Worm (Caenorhabditis elegans) whole organism, L4 larva: ENCODE results near the gene mrps-11.

Source experiments
- F37D6.2 ChIP-seq: sonication (generic microtip); optimal IDR thresholded peaks from 2 replicates; lab custom pipeline; 2016; ENCODE audit warnings: mild to moderate bottlenecking, missing genetic modification characterization, missing compliant biosample characterization
- F49E8.2 ChIP-seq: sonication (generic microtip); optimal IDR thresholded peaks from 2 replicates; lab custom pipeline; 2016; ENCODE audit warnings: missing compliant biosample characterization, mild to moderate bottlenecking, missing genetic modification characterization, borderline replicate concordance
- R02D3.7 ChIP-seq: fragments of 150-350 bp; sonication (generic microtip); optimal IDR thresholded peaks from 3 replicates; lab custom pipeline; 2014; ENCODE audit warnings: missing biosample characterization, missing genetic modification characterization
- Y105C5A.15 ChIP-seq: fragments of 200-800 bp; sonication (Bioruptor generic); IDR thresholded peaks from 2 replicates; pipeline ENCODE4 v1.3.6; 2022; ENCODE audit warnings: missing genetic modification characterization, missing compliant biosample characterization
- Y48G9A.11 ChIP-seq: fragments of 200-800 bp; sonication (Bioruptor generic); IDR thresholded peaks from 2 replicates; pipeline ENCODE4 v1.3.6; 2022; ENCODE audit warnings: missing genetic modification reagents, missing genetic modification characterization, missing compliant biosample characterization
- Y5F2A.4 ChIP-seq: fragments of 200-800 bp; sonication (Bioruptor generic); optimal IDR thresholded peaks from 2 replicates; lab custom pipeline; 2018; ENCODE audit warnings: mild to moderate bottlenecking, missing genetic modification characterization, missing compliant biosample characterization
- ZK337.2 ChIP-seq: fragments of 200-800 bp; sonication (Bioruptor generic); IDR thresholded peaks from 2 replicates; pipeline ENCODE4 v1.3.6; 2022; ENCODE audit warnings: missing genetic modification reagents, missing genetic modification characterization, missing compliant biosample characterization
- aha-1 ChIP-seq: fragments of 150-350 bp; peaks from one replicate; lab custom pipeline; 2014; ENCODE audit warnings: missing biosample characterization, missing genetic modification characterization
- aly-2 ChIP-seq: sonication (generic microtip); optimal IDR thresholded peaks from 2 replicates; lab custom pipeline; 2018; ENCODE audit warnings: missing biosample characterization, missing genetic modification characterization
- ceh-44 ChIP-seq: fragments of 200-800 bp; sonication (Bioruptor generic); IDR thresholded peaks from 2 replicates; pipeline ENCODE4 v1.3.6; 2022; ENCODE audit warnings: missing genetic modification reagents, missing genetic modification characterization, missing compliant biosample characterization
- ceh-62 ChIP-seq: sonication (generic microtip); optimal IDR thresholded peaks from 2 replicates; lab custom pipeline; 2017; ENCODE audit warnings: missing biosample characterization, missing genetic modification characterization
- daf-12 ChIP-seq: fragments of 150-350 bp; optimal IDR thresholded peaks from 2 replicates; lab custom pipeline; 2014; ENCODE audit warnings: missing biosample characterization, missing genetic modification reagents, missing genetic modification characterization
- daf-16 ChIP-seq, 3 experiments: sonication (generic microtip); optimal IDR thresholded peaks; 2 replicates each; lab custom pipeline; 2016 to 2017; ENCODE audit warnings: missing genetic modification characterization in 3 of 3, missing genetic modification reagents in 3 of 3, mild to moderate bottlenecking in 2 of 3, missing compliant biosample characterization in 2 of 3, missing biosample characterization in 1 of 3, moderate library complexity in 1 of 3
- dmd-6 ChIP-seq: fragments of 200-800 bp; sonication (Bioruptor generic); IDR thresholded peaks from 2 replicates; pipeline ENCODE4 v1.3.6; 2022; ENCODE audit warnings: missing genetic modification reagents, missing genetic modification characterization, missing compliant biosample characterization
- dmd-8 ChIP-seq: fragments of 200-800 bp; sonication (Bioruptor generic); IDR thresholded peaks from 2 replicates; pipeline ENCODE4 v1.3.6; 2022; ENCODE audit warnings: missing genetic modification characterization, missing compliant biosample characterization
- egl-27 ChIP-seq: sonication (generic microtip); optimal IDR thresholded peaks from 3 replicates; lab custom pipeline; 2017; ENCODE audit warnings: missing biosample characterization, missing genetic modification reagents, missing genetic modification characterization
- egl-43 ChIP-seq: fragments of 200-800 bp; sonication (Bioruptor generic); IDR thresholded peaks from 2 replicates; pipeline ENCODE4 v1.3.6; 2022; ENCODE audit warnings: missing genetic modification reagents, missing genetic modification characterization, missing compliant biosample characterization
- hif-1 ChIP-seq, 2 experiments: sonication (generic microtip); optimal IDR thresholded peaks; 2 replicates each; lab custom pipeline; 2016 to 2017; ENCODE audit warnings: missing compliant biosample characterization in 2 of 2, missing genetic modification characterization in 2 of 2, missing genetic modification reagents in 2 of 2, missing genotype in 2 of 2, mild to moderate bottlenecking in 1 of 2
- hlh-30 ChIP-seq: sonication (generic microtip); optimal IDR thresholded peaks from 2 replicates; lab custom pipeline; 2017; ENCODE audit warnings: antibody characterized with exemption, mild to moderate bottlenecking, missing genetic modification characterization, missing compliant biosample characterization; ENCODE audit not compliant: insufficient read depth
- lim-7 ChIP-seq: fragments of 200-800 bp; sonication (Bioruptor generic); IDR thresholded peaks from 2 replicates; pipeline ENCODE4 v1.3.6; 2022; ENCODE audit warnings: missing genetic modification characterization, missing compliant biosample characterization
- lin-13 ChIP-seq: fragments of 150-350 bp; optimal IDR thresholded peaks from 2 replicates; lab custom pipeline; 2014; ENCODE audit warnings: missing biosample characterization, missing genetic modification reagents, missing genetic modification characterization
- lin-38 ChIP-seq: fragments of 200-800 bp; sonication (Bioruptor generic); IDR thresholded peaks from 2 replicates; pipeline ENCODE4 v1.3.6; 2022; ENCODE audit warnings: missing genetic modification reagents, missing genetic modification characterization, missing compliant biosample characterization
- madf-5 ChIP-seq, 2 experiments: fragments of 200-800 bp; sonication (Bioruptor generic); IDR thresholded peaks; 2 replicates each; pipeline ENCODE4 v1.3.6; 2022; ENCODE audit warnings: missing compliant biosample characterization in 2 of 2, missing genetic modification characterization in 2 of 2
- mdl-1 ChIP-seq, 2 experiments: fragments of 150-350 bp in 1 of 2; sonication (generic microtip) in 1 of 2; optimal IDR thresholded peaks; 2 replicates each; lab custom pipeline; 2014 to 2017; ENCODE audit warnings: missing biosample characterization in 2 of 2, missing genetic modification characterization in 2 of 2
- mep-1 ChIP-seq: fragments of 150-350 bp; sonication (generic microtip); optimal IDR thresholded peaks from 3 replicates; lab custom pipeline; 2014; ENCODE audit warnings: missing biosample characterization, missing genetic modification characterization
- mes-2 ChIP-seq: sonication (generic microtip); optimal IDR thresholded peaks from 2 replicates; lab custom pipeline; 2016; ENCODE audit warnings: missing genotype, mild to moderate bottlenecking, missing genetic modification characterization, missing compliant biosample characterization; ENCODE audit not compliant: poor library complexity, severe bottlenecking
- nhr-6 ChIP-seq: fragments of 150-350 bp; optimal IDR thresholded peaks from 2 replicates; lab custom pipeline; 2014; ENCODE audit warnings: missing biosample characterization, missing genetic modification characterization
- nhr-76 ChIP-seq: fragments of 150-350 bp; optimal IDR thresholded peaks from 2 replicates; lab custom pipeline; 2014; ENCODE audit warnings: missing biosample characterization, missing genetic modification characterization
- nhr-77 ChIP-seq: fragments of 150-350 bp; optimal IDR thresholded peaks from 2 replicates; lab custom pipeline; 2014; ENCODE audit warnings: missing biosample characterization, missing genetic modification characterization
- set-16 ChIP-seq: fragments of 200-800 bp; sonication (Bioruptor generic); IDR thresholded peaks from 2 replicates; pipeline ENCODE4 v1.3.6; 2022; ENCODE audit warnings: missing genetic modification reagents, missing genetic modification characterization, missing compliant biosample characterization
- spr-1 ChIP-seq: sonication (generic microtip); optimal IDR thresholded peaks from 2 replicates; lab custom pipeline; 2016; ENCODE audit warnings: mild to moderate bottlenecking, missing genetic modification characterization, missing compliant biosample characterization
- spr-3 ChIP-seq: fragments of 200-800 bp; sonication (Bioruptor generic); optimal IDR thresholded peaks from 2 replicates; lab custom pipeline; 2018; ENCODE audit warnings: mild to moderate bottlenecking, missing genetic modification characterization, missing compliant biosample characterization
- tag-97 ChIP-seq: fragments of 200-800 bp; sonication (Bioruptor generic); IDR thresholded peaks from 2 replicates; pipeline ENCODE4 v1.3.6; 2022; ENCODE audit warnings: missing genetic modification characterization, missing compliant biosample characterization
- tra-1 ChIP-seq: fragments of 200-800 bp; sonication (Bioruptor generic); IDR thresholded peaks from 2 replicates; pipeline ENCODE4 v1.3.6; 2022; ENCODE audit warnings: missing genetic modification reagents, missing genetic modification characterization, missing compliant biosample characterization
- unc-130 ChIP-seq: sonication (generic microtip); optimal IDR thresholded peaks from 2 replicates; lab custom pipeline; 2016; ENCODE audit warnings: missing genetic modification reagents, missing genetic modification characterization, missing compliant biosample characterization
- vab-7 ChIP-seq: fragments of 200-800 bp; sonication (Bioruptor generic); IDR thresholded peaks from 2 replicates; pipeline ENCODE4 v1.3.6; 2022; ENCODE audit warnings: missing genetic modification reagents, missing genetic modification characterization, missing compliant biosample characterization
- zfp-2 ChIP-seq: sonication (generic microtip); optimal IDR thresholded peaks from 2 replicates; lab custom pipeline; 2016; ENCODE audit warnings: mild to moderate bottlenecking, missing genetic modification characterization, missing compliant biosample characterization
- zfp-3 ChIP-seq: fragments of 200-800 bp; sonication (Bioruptor generic); conservative IDR thresholded peaks from 2 replicates; pipeline ENCODE4 v1.3.6; 2022; ENCODE audit warnings: missing genetic modification reagents, missing genetic modification characterization, missing compliant biosample characterization

mrps-11 gene

ce11 chrV:12491070-12491643 is 3.3 kb downstream of the mrps-11 start (continued):
- TF ChIP-seq ceh-62 (tag; lab: Kevin White, UChicago) (no peak), nhr-77 (peak; percentile 24), R02D3.7 (tag; lab: Kevin White, UChicago) (no peak), spr-3 (GFP tag; lab: Kevin White, UChicago) (peak; percentile 5), lin-13 (peak; percentile 74), Y48G9A.11 (GFP tag; lab: Robert Waterston, UW) (peak; percentile 92), spr-1 (tag; lab: Kevin White, UChicago) (peak; percentile 79), unc-130 (GFP tag; lab: Kevin White, UChicago) (peak; percentile 65), ZK337.2 (GFP tag; lab: Robert Waterston, UW) (0 out of 2 replicates have a peak, but pooled peaks have one; percentile 3), F49E8.2 (peak; percentile 92), ceh-44 (GFP tag; lab: Robert Waterston, UW) (peak; percentile 88), mep-1 (tag; lab: Kevin White, UChicago) (peak; percentile 84), mdl-1 (tag; optimal IDR thresholded peaks at IDR 0.05; lab: Kevin White, UChicago) (peak; percentile 31 to 47), nhr-76 (tag; lab: Kevin White, UChicago) (no peak), hif-1 (tag; optimal IDR thresholded peaks at IDR 0.05; lab: Kevin White, UChicago) (no peak), madf-5 (GFP tag; IDR thresholded peaks at IDR 0.05; lab: Robert Waterston, UW) (no peak), lin-38 (peak; percentile 68), aly-2 (tag; lab: Kevin White, UChicago) (no peak), Y5F2A.4 (GFP tag; lab: Kevin White, UChicago) (no peak), egl-27 (tag; lab: Kevin White, UChicago) (no peak), tra-1 (GFP tag; lab: Robert Waterston, UW) (peak; percentile 55; the same call in 1 of the 2 replicates), mes-2 (peak; percentile 90), zfp-3 (GFP tag; lab: Robert Waterston, UW) (0 out of 2 replicates have a peak, but pooled peaks have one; percentile 30), dmd-8 (GFP tag; lab: Robert Waterston, UW) (0 out of 2 replicates have a peak, but pooled peaks have one; percentile 29), F37D6.2 (tag; lab: Kevin White, UChicago) (no peak), zfp-2 (tag; lab: Kevin White, UChicago) (no peak), daf-12 (no peak), tag-97 (no peak)

- peak; percentile 48 for TF ChIP-seq nhr-6 (tag; lab: Kevin White, UChicago)
- TF ChIP-seq hlh-30 (tag; lab: Kevin White, UChicago), result peak; percentile 33
- no peak for TF ChIP-seq Y105C5A.15 (GFP tag; lab: Robert Waterston, UW)
- no peak for TF ChIP-seq vab-7 (GFP tag; lab: Robert Waterston, UW)
- TF ChIP-seq daf-16 (GFP tag; optimal IDR thresholded peaks at IDR 0.05; lab: Kevin White, UChicago), result peak in 1 of 2 experiments; percentile 74
- no peak for TF ChIP-seq daf-16 (tag; optimal IDR thresholded peaks at IDR 0.05; lab: Kevin White, UChicago)
- TF ChIP-seq zfp-2 (tag; lab: Kevin White, UChicago), result no peak
- TF ChIP-seq egl-43 (GFP tag; lab: Robert Waterston, UW), result no peak
- no peak for TF ChIP-seq mes-2
- no peak for TF ChIP-seq set-16 (GFP tag; lab: Robert Waterston, UW)
- TF ChIP-seq lim-7 (GFP tag; lab: Robert Waterston, UW), result no peak
- TF ChIP-seq aha-1 (tag; lab: Kevin White, UChicago), result no peak
- TF ChIP-seq dmd-6 (GFP tag; lab: Robert Waterston, UW), result no peak
Observed at ce11 chrV:12488002-12488401, 6.4 kb downstream of the mrps-11 start.
